Fruit fly (Drosophila melanogaster): ENCODE data around the gene CG32241.

DNA sequence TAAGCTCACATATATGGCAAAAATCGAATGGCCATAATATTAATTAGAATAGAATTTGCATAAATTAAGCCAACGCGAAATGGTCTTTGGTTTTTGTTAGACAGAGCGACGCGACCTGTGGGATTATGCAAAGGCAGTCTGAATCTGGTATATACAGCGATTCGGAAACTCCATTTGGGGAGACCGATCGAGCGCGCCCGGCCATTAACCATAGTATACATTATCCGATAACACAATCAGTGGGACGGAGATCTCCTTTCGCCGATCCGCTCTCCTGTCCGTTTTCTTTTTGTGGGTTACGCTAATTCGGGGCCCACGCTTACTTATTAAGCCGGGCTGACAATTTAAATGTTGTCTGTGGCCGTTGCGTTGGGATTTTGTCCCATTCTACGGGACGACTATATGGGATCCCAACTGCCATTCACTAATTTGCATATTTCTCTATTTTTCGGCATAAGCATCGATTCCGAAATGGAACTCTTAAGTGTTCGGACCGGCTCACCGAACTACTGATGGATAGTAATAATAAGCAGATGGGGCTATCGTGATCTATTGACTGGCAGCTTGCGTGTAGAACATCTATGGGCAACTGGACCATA, 11.3 kb upstream of the CG32241 start:
- TF ChIP-seq Atf-2 (GFP tag; optimal IDR thresholded peaks at IDR 0.05), result no peak
- TF ChIP-seq zfh2 (GFP tag; optimal IDR thresholded peaks at IDR 0.05), result no peak
- TF ChIP-seq run (tag; optimal IDR thresholded peaks at IDR 0.05), result no peak
- no peak for TF ChIP-seq CG11504 (tag; optimal IDR thresholded peaks at IDR 0.05)
- TF ChIP-seq CG2120 (GFP tag; optimal IDR thresholded peaks at IDR 0.05), result no peak
- TF ChIP-seq stc (GFP tag; IDR thresholded peaks at IDR 0.05), result no peak
- no peak for TF ChIP-seq CG13775 (GFP tag; optimal IDR thresholded peaks at IDR 0.05)
- no peak for TF ChIP-seq nmo (GFP tag; optimal IDR thresholded peaks at IDR 0.05)
- TF ChIP-seq grn (GFP tag; optimal IDR thresholded peaks at IDR 0.05), result no peak
- no peak for TF ChIP-seq CG33557 (GFP tag; optimal IDR thresholded peaks at IDR 0.05)
- TF ChIP-seq CG8290 (GFP tag; optimal IDR thresholded peaks at IDR 0.05), result no peak
- no peak for TF ChIP-seq CG8290 (tag; optimal IDR thresholded peaks at IDR 0.05)
- no peak for TF ChIP-seq dan (GFP tag; IDR thresholded peaks at IDR 0.05)
- no peak for TF ChIP-seq slou (GFP tag; optimal IDR thresholded peaks at IDR 0.05)
- TF ChIP-seq lab (GFP tag; optimal IDR thresholded peaks at IDR 0.05), result no peak
